Worm (Caenorhabditis elegans) whole organism, L4/young adult: ENCODE results near the gene C05C12.4.

Experiments
- W03F9.2 ChIP-seq: fragments of 150-350 bp; optimal IDR thresholded peaks from 2 replicates; lab custom pipeline; 2014; ENCODE audit warnings: missing biosample characterization, missing genetic modification characterization
- dao-5 ChIP-seq: sonication (generic microtip); optimal IDR thresholded peaks from 2 replicates; lab custom pipeline; 2016; ENCODE audit warnings: missing genotype, missing genetic modification characterization, moderate library complexity, missing compliant biosample characterization
- him-1 ChIP-seq: sonication (generic microtip); optimal IDR thresholded peaks from 2 replicates; lab custom pipeline; 2016; ENCODE audit warnings: missing genotype, missing genetic modification reagents, missing genetic modification characterization, missing compliant biosample characterization

DNA sequence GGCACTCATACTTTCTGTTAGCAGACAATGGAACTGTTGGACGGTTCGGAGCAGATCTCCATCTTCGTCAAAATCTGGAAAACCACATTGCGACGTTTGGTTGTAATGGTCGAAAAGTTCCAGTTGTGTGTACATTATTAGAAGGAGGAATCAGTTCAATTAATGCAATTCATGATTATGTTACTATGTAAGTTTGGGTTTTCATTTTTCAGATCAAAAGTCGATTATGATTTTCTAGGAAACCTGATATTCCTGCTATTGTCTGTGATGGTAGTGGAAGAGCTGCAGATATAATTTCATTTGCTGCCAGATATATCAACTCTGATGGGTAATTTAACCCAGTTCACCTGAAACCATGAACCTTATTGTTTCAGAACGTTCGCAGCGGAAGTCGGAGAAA is 28.1 kb upstream of the C05C12.4 start:
- no peak for TF ChIP-seq dao-5
- TF ChIP-seq him-1 (tag; lab: Kevin White, UChicago), result no peak
- no peak for TF ChIP-seq W03F9.2 (tag; lab: Kevin White, UChicago)
